Worm (Caenorhabditis elegans) whole organism, L4/young adult: ENCODE results near the gene D2045.8.

Experiments
- W03F9.2 ChIP-seq: fragments of 150-350 bp; optimal IDR thresholded peaks from 2 replicates; lab custom pipeline; 2014; ENCODE audit warnings: missing biosample characterization, missing genetic modification characterization
- him-1 ChIP-seq: sonication (generic microtip); optimal IDR thresholded peaks from 2 replicates; lab custom pipeline; 2016; ENCODE audit warnings: missing genotype, missing genetic modification reagents, missing genetic modification characterization, missing compliant biosample characterization

- TF ChIP-seq him-1 (tag; lab: Kevin White, UChicago) (no peak), W03F9.2 (tag; lab: Kevin White, UChicago) (no peak)
Measured at ce11 chrIII:10486455-10486854, 4.4 kb downstream of the D2045.8 start.
